Worm (Caenorhabditis elegans): ENCODE data around the gene Y54F10BM.6.
"Not testable (repeated sequence)": the region's sequence is repeated elsewhere in the genome, so short reads cannot be mapped to it uniquely, and the experiment has no call there.

Gene Y54F10BM.6

ce11 chrIII:2253027-2253499 is 10.0 kb upstream of the Y54F10BM.6 start, which contains the start of gene fbxa-73:
fbxa-73 (plus strand) TSS chrIII:2253449.
- TF ChIP-seq elt-2 (tag; optimal IDR thresholded peaks at IDR 0.05) (peak; percentile 69), unc-39 (tag; optimal IDR thresholded peaks at IDR 0.05) (no peak), zag-1 (tag; optimal IDR thresholded peaks at IDR 0.05) (no peak), nhr-23 (tag; optimal IDR thresholded peaks at IDR 0.05) (no peak), aly-2 (tag; optimal IDR thresholded peaks at IDR 0.05) (no peak), nhr-43 (tag; optimal IDR thresholded peaks at IDR 0.05; ENCODE audit: poor library complexity, severe bottlenecking) (no peak), pqm-1 (tag; optimal IDR thresholded peaks at IDR 0.05) (peak; percentile 35), skn-1 (tag; optimal IDR thresholded peaks at IDR 0.05) (no peak), R02D3.7 (tag; optimal IDR thresholded peaks at IDR 0.05) (no peak), nhr-77 (tag; optimal IDR thresholded peaks at IDR 0.05) (no peak), ceh-16 (tag; optimal IDR thresholded peaks at IDR 0.05) (no peak)

- no peak for TF ChIP-seq nhr-28 (tag; optimal IDR thresholded peaks at IDR 0.05)
- TF ChIP-seq snpc-4 (tag; optimal IDR thresholded peaks at IDR 0.05), result no peak
- no peak for TF ChIP-seq pqm-1 (tag; optimal IDR thresholded peaks at IDR 0.05)
- no peak for TF ChIP-seq ceh-16 (tag; optimal IDR thresholded peaks at IDR 0.05)
Measured at ce11 chrIII:2255522-2255921, 7.5 kb upstream of the Y54F10BM.6 start, which contains the start of gene fbxa-71. fbxa-71 (plus strand) TSS chrIII:2255822.

ce11 chrIII:2258863-2259262 is 4.2 kb upstream of the Y54F10BM.6 start, which contains the start of gene fbxa-43:
fbxa-43 (minus strand) TSS chrIII:2258963.
- TF ChIP-seq lin-39 (tag; optimal IDR thresholded peaks at IDR 0.05) (no peak), fkh-2 (tag; optimal IDR thresholded peaks at IDR 0.05) (no peak), elt-2 (tag; optimal IDR thresholded peaks at IDR 0.05) (no peak), mml-1 (tag; optimal IDR thresholded peaks at IDR 0.05) (no peak), sea-2 (GFP tag; optimal IDR thresholded peaks at IDR 0.05) (no peak), ceh-28 (tag; optimal IDR thresholded peaks at IDR 0.05) (no peak), ceh-9 (tag; optimal IDR thresholded peaks at IDR 0.05) (no peak), lin-15B (tag; optimal IDR thresholded peaks at IDR 0.05) (no peak)

- no peak for TF ChIP-seq pqm-1 (tag; optimal IDR thresholded peaks at IDR 0.05)
- TF ChIP-seq nhr-23 (tag; optimal IDR thresholded peaks at IDR 0.05), result no peak
- TF ChIP-seq lsy-12 (tag; optimal IDR thresholded peaks at IDR 0.05), result no peak
- no peak for TF ChIP-seq elt-3 (tag; optimal IDR thresholded peaks at IDR 0.05)
- no peak for TF ChIP-seq tbx-2 (tag; optimal IDR thresholded peaks at IDR 0.05)
- no peak for TF ChIP-seq snpc-4 (tag; optimal IDR thresholded peaks at IDR 0.05)
- no peak for TF ChIP-seq unc-62 (GFP tag; optimal IDR thresholded peaks at IDR 0.05)
- TF ChIP-seq nhr-237 (tag; optimal IDR thresholded peaks at IDR 0.05), result no peak
- no peak for TF ChIP-seq ceh-82 (tag; optimal IDR thresholded peaks at IDR 0.05)
- no peak for TF ChIP-seq lin-39 (tag; optimal IDR thresholded peaks at IDR 0.05)
- no peak for TF ChIP-seq zag-1 (tag; optimal IDR thresholded peaks at IDR 0.05)
- no peak for TF ChIP-seq egl-5 (tag; optimal IDR thresholded peaks at IDR 0.05)
- no peak for TF ChIP-seq skn-1 (tag; optimal IDR thresholded peaks at IDR 0.05)
- no peak for TF ChIP-seq nhr-43 (tag; optimal IDR thresholded peaks at IDR 0.05; ENCODE audit: poor library complexity, severe bottlenecking)
- TF ChIP-seq hmg-11 (tag; optimal IDR thresholded peaks at IDR 0.05), result no peak
- no peak for TF ChIP-seq lin-15B (tag; optimal IDR thresholded peaks at IDR 0.05)
- TF ChIP-seq nhr-25 (tag; optimal IDR thresholded peaks at IDR 0.05), result no peak
- TF ChIP-seq ZK546.5 (tag; optimal IDR thresholded peaks at IDR 0.05), result no peak
- no peak for TF ChIP-seq elt-2 (tag; optimal IDR thresholded peaks at IDR 0.05)
Measured at ce11 chrIII:2259329-2259728, 3.7 kb upstream of the Y54F10BM.6 start.

ce11 chrIII:2261353-2261752 is 1.7 kb upstream of the Y54F10BM.6 start, which contains the start of gene fbxa-42:
fbxa-42 (minus strand) TSS chrIII:2261453.
- not testable (repeated sequence) for TF ChIP-seq nhr-25, zag-1, mml-1 (tag; optimal IDR thresholded peaks at IDR 0.05)

ce11 chrIII:2265986-2266701 is 3.1 kb downstream of the Y54F10BM.6 start, which contains the start of gene fbxa-9:
fbxa-9 (plus strand) TSS chrIII:2266651.
- TF ChIP-seq elt-2 (tag; optimal IDR thresholded peaks at IDR 0.05) (peak; percentile 81), jun-1 (tag; optimal IDR thresholded peaks at IDR 0.05) (no peak), pqm-1 (tag; optimal IDR thresholded peaks at IDR 0.05) (peak; percentile 74)
